Fruit fly (Drosophila melanogaster) whole organism, embryonic: ENCODE measurements around the gene CG43672.

Source experiments
- Bdp1 ChIP-seq: fragments of 200-800 bp; sonication (Bioruptor generic); optimal IDR thresholded peaks from 3 replicates; lab custom pipeline; 2016; ENCODE audit warnings: missing biosample characterization, missing genetic modification characterization
- CG10147 ChIP-seq: fragments of 200-800 bp; sonication (Bioruptor generic); optimal IDR thresholded peaks from 2 replicates; lab custom pipeline; 2019; ENCODE audit warnings: missing biosample characterization, mild to moderate bottlenecking, missing genetic modification characterization, moderate library complexity
- CG10274 ChIP-seq: fragments of 200-800 bp; sonication (Bioruptor generic); optimal IDR thresholded peaks from 3 replicates; lab custom pipeline; 2017; ENCODE audit warnings: missing biosample characterization, mild to moderate bottlenecking, missing genetic modification characterization
- CG10366 ChIP-seq: fragments of 200-800 bp; sonication (Bioruptor generic); IDR thresholded peaks from 2 replicates; pipeline ENCODE4 v1.3.6; 2022; ENCODE audit warnings: missing biosample characterization, missing genetic modification characterization
- CG10431 ChIP-seq: fragments of 200-800 bp; sonication (Bioruptor generic); optimal IDR thresholded peaks from 3 replicates; lab custom pipeline; 2018; ENCODE audit warnings: missing biosample characterization, mild to moderate bottlenecking, missing genetic modification characterization
- CG10959 ChIP-seq: fragments of 200-800 bp; sonication (Bioruptor generic); IDR thresholded peaks from 2 replicates; pipeline ENCODE4 v1.3.6; 2022; ENCODE audit warnings: missing biosample characterization, missing genetic modification characterization
- CG11398 ChIP-seq: fragments of 200-800 bp; sonication (Bioruptor generic); optimal IDR thresholded peaks from 2 replicates; lab custom pipeline; 2016; ENCODE audit warnings: missing biosample characterization, missing genetic modification characterization
- CG12391 ChIP-seq: fragments of 200-800 bp; sonication (Bioruptor generic); optimal IDR thresholded peaks from 3 replicates; lab custom pipeline; 2018; ENCODE audit warnings: missing biosample characterization, mild to moderate bottlenecking, missing genetic modification characterization, moderate library complexity
- CG12659 ChIP-seq: fragments of 200-800 bp; sonication (Bioruptor generic); optimal IDR thresholded peaks from 3 replicates; lab custom pipeline; 2017; ENCODE audit warnings: mild to moderate bottlenecking, missing biosample characterization, missing genetic modification reagents, missing genetic modification characterization
- CG13894 ChIP-seq: fragments of 200-800 bp; sonication (Bioruptor generic); optimal IDR thresholded peaks from 3 replicates; lab custom pipeline; 2018; ENCODE audit warnings: missing biosample characterization, mild to moderate bottlenecking, missing genetic modification characterization, moderate library complexity
- CG14965 ChIP-seq: fragments of 200-800 bp; sonication (Bioruptor generic); optimal IDR thresholded peaks from 2 replicates; lab custom pipeline; 2016; ENCODE audit warnings: missing biosample characterization, missing genetic modification characterization, borderline replicate concordance
- CG15073 ChIP-seq: fragments of 200-800 bp; sonication (Bioruptor generic); optimal IDR thresholded peaks from 2 replicates; lab custom pipeline; 2016; ENCODE audit warnings: missing biosample characterization, missing genetic modification characterization
- CG15514 ChIP-seq: fragments of 200-800 bp; sonication (Bioruptor generic); optimal IDR thresholded peaks from 3 replicates; lab custom pipeline; 2017; ENCODE audit warnings: missing biosample characterization, missing genetic modification characterization, mild to moderate bottlenecking, moderate library complexity, missing genetic modification reagents
- CG15601 ChIP-seq: fragments of 200-800 bp; sonication (Bioruptor generic); optimal IDR thresholded peaks from 3 replicates; lab custom pipeline; 2019; ENCODE audit warnings: missing biosample characterization, mild to moderate bottlenecking, missing genetic modification characterization, moderate library complexity
- CG1647 ChIP-seq: fragments of 200-800 bp; sonication (Bioruptor generic); optimal IDR thresholded peaks from 3 replicates; lab custom pipeline; 2016; ENCODE audit warnings: missing biosample characterization, missing genetic modification characterization
- CG16815 ChIP-seq: fragments of 200-800 bp; sonication (Bioruptor generic); optimal IDR thresholded peaks from 3 replicates; lab custom pipeline; 2017; ENCODE audit warnings: missing biosample characterization, mild to moderate bottlenecking, missing genetic modification characterization
- CG17328 ChIP-seq: fragments of 200-800 bp; sonication (Bioruptor generic); IDR thresholded peaks from 2 replicates; pipeline ENCODE4 v1.3.6; 2022; ENCODE audit warnings: missing biosample characterization, missing genetic modification characterization
- CG17359 ChIP-seq: fragments of 200-800 bp; sonication (Bioruptor generic); optimal IDR thresholded peaks from 3 replicates; lab custom pipeline; 2018; ENCODE audit warnings: missing biosample characterization, mild to moderate bottlenecking, missing genetic modification characterization, moderate library complexity
- CG17361 ChIP-seq: fragments of 200-800 bp; sonication (Bioruptor generic); IDR thresholded peaks from 3 replicates; pipeline ENCODE4 v1.3.6; 2022; ENCODE audit warnings: missing biosample characterization, missing genetic modification characterization
- CG1792 ChIP-seq: fragments of 200-800 bp; sonication (Bioruptor generic); optimal IDR thresholded peaks from 2 replicates; lab custom pipeline; 2016; ENCODE audit warnings: missing biosample characterization, missing genetic modification characterization
- CG2129 ChIP-seq: fragments of 200-800 bp; sonication (Bioruptor generic); IDR thresholded peaks from 2 replicates; pipeline ENCODE4 v1.3.6; 2022; ENCODE audit warnings: missing biosample characterization, missing genetic modification characterization; ENCODE audit not compliant: partially characterized antibody
- CG2712 ChIP-seq: fragments of 200-800 bp; optimal IDR thresholded peaks from 3 replicates; lab custom pipeline; 2019; ENCODE audit warnings: missing biosample characterization, mild to moderate bottlenecking, missing genetic modification characterization, moderate library complexity
- CG30403 ChIP-seq: fragments of 200-800 bp; sonication (Bioruptor generic); optimal IDR thresholded peaks from 3 replicates; lab custom pipeline; 2016; ENCODE audit warnings: missing biosample characterization, missing genetic modification characterization
- CG34422 ChIP-seq: fragments of 200-800 bp; sonication (Bioruptor generic); IDR thresholded peaks from 3 replicates; pipeline ENCODE4 v1.3.6; 2022; ENCODE audit warnings: missing biosample characterization, missing genetic modification characterization
- CG3726 ChIP-seq: fragments of 200-800 bp; sonication (Bioruptor generic); IDR thresholded peaks from 3 replicates; pipeline ENCODE4, ENCODE4 v1.3.6; 2022; ENCODE audit warnings: missing biosample characterization, missing genetic modification characterization
- CG4404 ChIP-seq: fragments of 200-800 bp; sonication (Bioruptor generic); IDR thresholded peaks from 2 replicates; pipeline ENCODE4 v1.3.6; 2022; ENCODE audit warnings: missing biosample characterization, missing genetic modification characterization
- CG4424 ChIP-seq: fragments of 200-800 bp; sonication (Bioruptor generic); optimal IDR thresholded peaks from 3 replicates; lab custom pipeline; 2016; ENCODE audit warnings: missing biosample characterization, missing genetic modification characterization
- CG6654 ChIP-seq: fragments of 200-800 bp; sonication (Bioruptor generic); optimal IDR thresholded peaks from 2 replicates; lab custom pipeline; 2017; ENCODE audit warnings: missing biosample characterization, mild to moderate bottlenecking, missing genetic modification characterization
- CG6683 ChIP-seq: fragments of 200-800 bp; sonication (Bioruptor generic); optimal IDR thresholded peaks from 2 replicates; lab custom pipeline; 2017; ENCODE audit warnings: missing biosample characterization, mild to moderate bottlenecking, missing genetic modification characterization, missing genetic modification reagents
- CG6791 ChIP-seq: fragments of 200-800 bp; sonication (Bioruptor generic); IDR thresholded peaks from 3 replicates; pipeline ENCODE4 v1.3.6; 2022; ENCODE audit warnings: missing biosample characterization, missing genetic modification characterization; ENCODE audit not compliant: partially characterized antibody
- CrebB ChIP-seq: fragments of 200-800 bp; sonication (Bioruptor generic); optimal IDR thresholded peaks from 3 replicates; lab custom pipeline; 2018; ENCODE audit warnings: missing biosample characterization, mild to moderate bottlenecking, missing genetic modification characterization
- Dip2 ChIP-seq: fragments of 200-800 bp; sonication (Bioruptor generic); IDR thresholded peaks from 2 replicates; pipeline ENCODE4 v1.3.6; 2022; ENCODE audit warnings: missing biosample characterization, missing genetic modification characterization
- Dp ChIP-seq: fragments of 200-800 bp; sonication (Bioruptor generic); optimal IDR thresholded peaks from 2 replicates; lab custom pipeline; 2018; ENCODE audit warnings: missing biosample characterization, mild to moderate bottlenecking, missing genetic modification characterization, moderate library complexity
- ERR ChIP-seq: fragments of 200-800 bp; sonication (Bioruptor generic); optimal IDR thresholded peaks from 2 replicates; lab custom pipeline; 2016; ENCODE audit warnings: missing biosample characterization, missing genetic modification characterization
- Elba2 ChIP-seq: fragments of 200-800 bp; sonication (Bioruptor generic); optimal IDR thresholded peaks from 3 replicates; lab custom pipeline; 2016; ENCODE audit warnings: missing biosample characterization, missing genetic modification characterization
- Lpt ChIP-seq: fragments of >200 bp; optimal IDR thresholded peaks from 2 replicates; lab custom pipeline; 2018; ENCODE audit warnings: missing biosample characterization, missing genetic modification characterization
- Neu2 ChIP-seq: fragments of 200-800 bp; sonication (Bioruptor generic); optimal IDR thresholded peaks from 3 replicates; lab custom pipeline; 2016; ENCODE audit warnings: missing biosample characterization, missing genetic modification characterization, borderline replicate concordance
- Nf-YB ChIP-seq: fragments of 200-800 bp; sonication (Bioruptor generic); optimal IDR thresholded peaks from 3 replicates; lab custom pipeline; 2019; ENCODE audit warnings: missing biosample characterization, mild to moderate bottlenecking, missing genetic modification characterization, moderate library complexity
- Nf-YC ChIP-seq: fragments of 200-800 bp; optimal IDR thresholded peaks from 3 replicates; lab custom pipeline; 2019; ENCODE audit warnings: missing biosample characterization, mild to moderate bottlenecking, missing genetic modification characterization, moderate library complexity
- Tbp ChIP-seq: fragments of >200 bp; optimal IDR thresholded peaks from 2 replicates; lab custom pipeline; 2018; ENCODE audit warnings: missing biosample characterization, missing genetic modification characterization
- aop ChIP-seq: fragments of 200-800 bp; sonication (Bioruptor generic); IDR thresholded peaks from 2 replicates; pipeline ENCODE4 v1.3.6; 2022; ENCODE audit warnings: missing biosample characterization, missing genetic modification characterization
- caup ChIP-seq: fragments of 200-800 bp; sonication (Bioruptor generic); optimal IDR thresholded peaks from 3 replicates; lab custom pipeline; 2017; ENCODE audit warnings: missing biosample characterization, mild to moderate bottlenecking, missing genetic modification characterization, moderate library complexity; ENCODE audit not compliant: severe bottlenecking
- hb ChIP-seq: fragments of 200-800 bp; sonication (Bioruptor generic); IDR thresholded peaks from 3 replicates; pipeline ENCODE4 v1.3.6; 2022; ENCODE audit warnings: missing biosample characterization, missing genetic modification characterization; ENCODE audit not compliant: partially characterized antibody
- kah ChIP-seq: fragments of 200-800 bp; sonication (Bioruptor generic); optimal IDR thresholded peaks from 2 replicates; lab custom pipeline; 2018; ENCODE audit warnings: missing biosample characterization, mild to moderate bottlenecking, missing genetic modification characterization
- ken ChIP-seq: fragments of 200-800 bp; sonication (Bioruptor generic); IDR thresholded peaks from 3 replicates; pipeline ENCODE4 v1.3.6; 2022; ENCODE audit warnings: missing biosample characterization, missing genetic modification characterization
- pnt ChIP-seq: fragments of 200-800 bp; sonication (Bioruptor generic); optimal IDR thresholded peaks from 3 replicates; lab custom pipeline; 2016; ENCODE audit warnings: missing biosample characterization, missing genetic modification characterization
- ro ChIP-seq: fragments of 200-800 bp; sonication (Bioruptor generic); IDR thresholded peaks from 2 replicates; pipeline ENCODE4 v1.3.6; 2022; ENCODE audit warnings: missing biosample characterization, missing genetic modification characterization
- salm ChIP-seq: fragments of 200-800 bp; sonication (Bioruptor generic); optimal IDR thresholded peaks from 2 replicates; lab custom pipeline; 2018; ENCODE audit warnings: missing biosample characterization, mild to moderate bottlenecking, missing genetic modification characterization
- slbo ChIP-seq: fragments of 200-800 bp; sonication (Bioruptor generic); IDR thresholded peaks from 2 replicates; pipeline ENCODE4 v1.3.6; 2022; ENCODE audit warnings: missing biosample characterization, missing genetic modification characterization

CG43672 gene

dm6 chrX:15760447-15761297, 12.1 kb upstream of the CG43672 start, which contains the start of the genes Graf and mRpL3 (continued):
- TF ChIP-seq CG6654 = no peak
- no peak for TF ChIP-seq CG4404
- TF ChIP-seq CG10366 = no peak
- no peak for TF ChIP-seq CG10274 (GFP tag; lab: Kevin White, UChicago)
- no peak for TF ChIP-seq ro (GFP tag; lab: Robert Waterston, UW)
- no peak for TF ChIP-seq CG13894
- TF ChIP-seq hb (GFP tag; lab: Robert Waterston, UW) = peak; percentile 93
- TF ChIP-seq CG1792 (GFP tag; lab: Kevin White, UChicago) = no peak
- TF ChIP-seq Elba2 = no peak
- TF ChIP-seq CG4424 = peak; percentile 12
- TF ChIP-seq Lpt (GFP tag; lab: Kevin White, UChicago) = no peak
- no peak for TF ChIP-seq CG2712
- no peak for TF ChIP-seq CG10431
- TF ChIP-seq CG17328 (GFP tag; lab: Robert Waterston, UW) = no peak
- peak; percentile 94 for TF ChIP-seq CG6791 (GFP tag; lab: Robert Waterston, UW)
- no peak for TF ChIP-seq CG12391 (tag; lab: Kevin White, UChicago)
- TF ChIP-seq pnt (GFP tag; lab: Kevin White, UChicago) = no peak
- TF ChIP-seq CG14965 (GFP tag; lab: Kevin White, UChicago) = no peak
- no peak; the same call in 2 of the 3 replicates for TF ChIP-seq CG17361 (GFP tag; lab: Robert Waterston, UW)
- TF ChIP-seq CG16815 = no peak
- no peak for TF ChIP-seq CG1647 (GFP tag; lab: Kevin White, UChicago)
- TF ChIP-seq CG2129 (GFP tag; lab: Robert Waterston, UW) = peak; percentile 81
- TF ChIP-seq Neu2 = no peak
- no peak for TF ChIP-seq Nf-YC
- no peak for TF ChIP-seq ken (GFP tag; lab: Robert Waterston, UW)
- no peak for TF ChIP-seq Dp (GFP tag; lab: Kevin White, UChicago)
- TF ChIP-seq CG10147 (GFP tag; lab: Kevin White, UChicago) = no peak
- TF ChIP-seq CG11398 (GFP tag; lab: Kevin White, UChicago) = no peak
- no peak for TF ChIP-seq CG34422 (GFP tag; lab: Robert Waterston, UW)
- TF ChIP-seq slbo (GFP tag; lab: Robert Waterston, UW) = no peak
- TF ChIP-seq caup (GFP tag; lab: Kevin White, UChicago) = no peak
- no peak for TF ChIP-seq aop (GFP tag; lab: Robert Waterston, UW)
- TF ChIP-seq CG15514 (GFP tag; lab: Kevin White, UChicago) = peak; percentile 19
- no peak for TF ChIP-seq ERR
- no peak for TF ChIP-seq CrebB (tag; lab: Kevin White, UChicago)
- peak; percentile 96 for TF ChIP-seq kah (GFP tag; lab: Kevin White, UChicago)
- TF ChIP-seq Dip2 = no peak
- peak; percentile 8 for TF ChIP-seq CG12659 (GFP tag; lab: Kevin White, UChicago)
- TF ChIP-seq salm (tag; lab: Kevin White, UChicago) = no peak
- no peak for TF ChIP-seq CG3726 (GFP tag; lab: Robert Waterston, UW)
- no peak for TF ChIP-seq CG30403 (GFP tag; lab: Kevin White, UChicago)
- TF ChIP-seq CG6683 (GFP tag; lab: Kevin White, UChicago) = no peak
- TF ChIP-seq Nf-YB (GFP tag; lab: Kevin White, UChicago) = no peak
- TF ChIP-seq CG17359 (tag; lab: Kevin White, UChicago) = peak; percentile 67
- TF ChIP-seq CG10959 (GFP tag; lab: Robert Waterston, UW) = no peak
- TF ChIP-seq Tbp = no peak
- TF ChIP-seq Bdp1 (GFP tag; lab: Kevin White, UChicago) = no peak
- no peak for TF ChIP-seq CG15073 (GFP tag; lab: Kevin White, UChicago)
- no peak for TF ChIP-seq CG15601
